Fruit fly (Drosophila melanogaster): ENCODE data around the gene Gr33a.

Gr33a gene

dm6 chr2L:12110810-12111209 lies 27.0 kb upstream of the Gr33a start, which contains the start of gene Phae2:
TSS of gene Phae2 (plus strand) at chr2L:12111110.
- no peak for TF ChIP-seq insv (optimal IDR thresholded peaks at IDR 0.05)
- no peak for TF ChIP-seq h (optimal IDR thresholded peaks at IDR 0.05)
- TF ChIP-seq Myc (optimal IDR thresholded peaks at IDR 0.05), result no peak
- no peak for TF ChIP-seq psq (optimal IDR thresholded peaks at IDR 0.05)
- no peak for TF ChIP-seq Sin3A (optimal IDR thresholded peaks at IDR 0.05)
- TF ChIP-seq ttk (optimal IDR thresholded peaks at IDR 0.05), result no peak

- TF ChIP-seq insv (optimal IDR thresholded peaks at IDR 0.05), result no peak
- TF ChIP-seq Sin3A (optimal IDR thresholded peaks at IDR 0.05), result no peak
- no peak for TF ChIP-seq Myc (optimal IDR thresholded peaks at IDR 0.05)
- TF ChIP-seq psq (optimal IDR thresholded peaks at IDR 0.05), result no peak
- TF ChIP-seq h (optimal IDR thresholded peaks at IDR 0.05), result no peak
- no peak for TF ChIP-seq ttk (optimal IDR thresholded peaks at IDR 0.05)
Observed at dm6 chr2L:12112943-12113557, 24.8 kb upstream of the Gr33a start.

- TF ChIP-seq h (optimal IDR thresholded peaks at IDR 0.05), result no peak
- TF ChIP-seq Myc (optimal IDR thresholded peaks at IDR 0.05), result no peak
- TF ChIP-seq Sin3A (optimal IDR thresholded peaks at IDR 0.05), result no peak
- no peak for TF ChIP-seq psq (optimal IDR thresholded peaks at IDR 0.05)
- no peak for TF ChIP-seq ttk (optimal IDR thresholded peaks at IDR 0.05)
- TF ChIP-seq insv (optimal IDR thresholded peaks at IDR 0.05), result no peak
Observed at dm6 chr2L:12114159-12114558, 23.6 kb upstream of the Gr33a start, which contains the start of gene CG17211. TSS of gene CG17211 (plus strand) at chr2L:12114360.

- TF ChIP-seq ttk (optimal IDR thresholded peaks at IDR 0.05), result no peak
- TF ChIP-seq insv (optimal IDR thresholded peaks at IDR 0.05), result no peak
- no peak for TF ChIP-seq psq (optimal IDR thresholded peaks at IDR 0.05)
- no peak for TF ChIP-seq Myc (optimal IDR thresholded peaks at IDR 0.05)
- TF ChIP-seq Sin3A (optimal IDR thresholded peaks at IDR 0.05), result no peak
- TF ChIP-seq h (optimal IDR thresholded peaks at IDR 0.05), result no peak
Observed at dm6 chr2L:12115809-12116208, 22.0 kb upstream of the Gr33a start.

- TF ChIP-seq Myc (optimal IDR thresholded peaks at IDR 0.05) (no peak), h (optimal IDR thresholded peaks at IDR 0.05) (no peak), psq (optimal IDR thresholded peaks at IDR 0.05) (no peak), ttk (optimal IDR thresholded peaks at IDR 0.05) (no peak), Sin3A (optimal IDR thresholded peaks at IDR 0.05) (no peak), insv (optimal IDR thresholded peaks at IDR 0.05) (no peak)
Observed at dm6 chr2L:12120000-12120399, 17.8 kb upstream of the Gr33a start.

dm6 chr2L:12133275-12134124 lies 4.3 kb upstream of the Gr33a start, which contains the start of gene rho-6:
TSS of gene rho-6 (minus strand) at chr2L:12133411.
- TF ChIP-seq h (optimal IDR thresholded peaks at IDR 0.05), result no peak
- no peak for TF ChIP-seq Sin3A (optimal IDR thresholded peaks at IDR 0.05)
- no peak for TF ChIP-seq Myc (optimal IDR thresholded peaks at IDR 0.05)
- no peak for TF ChIP-seq psq (optimal IDR thresholded peaks at IDR 0.05)
- no peak for TF ChIP-seq insv (optimal IDR thresholded peaks at IDR 0.05)
- TF ChIP-seq ttk (optimal IDR thresholded peaks at IDR 0.05), result no peak

dm6 chr2L:12134125-12134378 lies 3.8 kb upstream of the Gr33a start:
- TF ChIP-seq insv (optimal IDR thresholded peaks at IDR 0.05), result no peak
- no peak for TF ChIP-seq Sin3A (optimal IDR thresholded peaks at IDR 0.05)
- no peak for TF ChIP-seq h (optimal IDR thresholded peaks at IDR 0.05)
- no peak for TF ChIP-seq ttk (optimal IDR thresholded peaks at IDR 0.05)
- no peak for TF ChIP-seq psq (optimal IDR thresholded peaks at IDR 0.05)
- TF ChIP-seq Myc (optimal IDR thresholded peaks at IDR 0.05), result no peak

- TF ChIP-seq insv (optimal IDR thresholded peaks at IDR 0.05), result no peak
- no peak for TF ChIP-seq ttk (optimal IDR thresholded peaks at IDR 0.05)
Observed at dm6 chr2L:12142439-12142838, 4.6 kb downstream of the Gr33a start, which contains the start of gene CG31760. TSS of gene CG31760 (plus strand) at chr2L:12142780.

dm6 chr2L:12161467-12161866 lies 23.7 kb downstream of the Gr33a start, which contains the start of gene CG31861:
TSS of gene CG31861 (plus strand) at chr2L:12161767.
- TF ChIP-seq h (optimal IDR thresholded peaks at IDR 0.05), result no peak
- TF ChIP-seq psq (optimal IDR thresholded peaks at IDR 0.05), result no peak
- no peak for TF ChIP-seq Sin3A (optimal IDR thresholded peaks at IDR 0.05)
- no peak for TF ChIP-seq insv (optimal IDR thresholded peaks at IDR 0.05)
- no peak for TF ChIP-seq Myc (optimal IDR thresholded peaks at IDR 0.05)

dm6 chr2L:12163941-12164340 lies 26.1 kb downstream of the Gr33a start, which contains the start of gene ZnT33D:
TSS of gene ZnT33D (plus strand) at chr2L:12164241.
- TF ChIP-seq h (optimal IDR thresholded peaks at IDR 0.05) (no peak), insv (optimal IDR thresholded peaks at IDR 0.05) (no peak), psq (optimal IDR thresholded peaks at IDR 0.05) (no peak), Sin3A (optimal IDR thresholded peaks at IDR 0.05) (no peak), ttk (optimal IDR thresholded peaks at IDR 0.05) (no peak), Myc (optimal IDR thresholded peaks at IDR 0.05) (no peak)

dm6 chr2L:12170250-12170649 lies 32.4 kb downstream of the Gr33a start, which contains the start of gene CG17217:
TSS of gene CG17217 (plus strand) at chr2L:12170550.
- TF ChIP-seq ttk (optimal IDR thresholded peaks at IDR 0.05) (no peak), h (optimal IDR thresholded peaks at IDR 0.05) (no peak), Myc (optimal IDR thresholded peaks at IDR 0.05) (no peak), Sin3A (optimal IDR thresholded peaks at IDR 0.05) (no peak), insv (optimal IDR thresholded peaks at IDR 0.05) (no peak), psq (optimal IDR thresholded peaks at IDR 0.05) (no peak)

dm6 chr2L:12172536-12173234 lies 34.9 kb downstream of the Gr33a start, which contains the start of the genes CG6583 and crok:
TSS of gene CG6583 (minus strand) at chr2L:12172586.
TSS of gene crok (plus strand) at chr2L:12172981.
- TF ChIP-seq Sin3A (optimal IDR thresholded peaks at IDR 0.05) (no peak), insv (optimal IDR thresholded peaks at IDR 0.05) (no peak), Myc (optimal IDR thresholded peaks at IDR 0.05) (no peak), psq (optimal IDR thresholded peaks at IDR 0.05) (no peak), ttk (optimal IDR thresholded peaks at IDR 0.05) (no peak), h (optimal IDR thresholded peaks at IDR 0.05) (no peak)

Measured in Kc167 (cell line).